Worm (Caenorhabditis elegans): ENCODE results near the gene sri-7.

The sri-7 gene

ce11 chrV:15448408-15448807 is 48.3 kb downstream of the sri-7 start, which contains the start of gene T26H5.4:
Gene T26H5.4 (minus strand): TSS chrV:15448701.
- TF ChIP-seq pqm-1 (tag; optimal IDR thresholded peaks at IDR 0.05) (peak; percentile 77), jun-1 (tag; optimal IDR thresholded peaks at IDR 0.05) (no peak), elt-2 (tag; optimal IDR thresholded peaks at IDR 0.05) (peak; percentile 81)

ce11 chrV:15448865-15449264 is 48.7 kb downstream of the sri-7 start, which contains the start of gene T26H5.14:
Gene T26H5.14 (plus strand): TSS chrV:15449165.
- no peak for TF ChIP-seq tbx-2 (tag; optimal IDR thresholded peaks at IDR 0.05)
- no peak for TF ChIP-seq unc-39 (tag; optimal IDR thresholded peaks at IDR 0.05)
- TF ChIP-seq fos-1 (tag; optimal IDR thresholded peaks at IDR 0.05) = no peak
- TF ChIP-seq mml-1 (tag; optimal IDR thresholded peaks at IDR 0.05) = no peak
- no peak for TF ChIP-seq egl-27 (tag; optimal IDR thresholded peaks at IDR 0.05)
- TF ChIP-seq elt-2 (tag; optimal IDR thresholded peaks at IDR 0.05) = peak; percentile 40
- TF ChIP-seq nhr-76 (tag; optimal IDR thresholded peaks at IDR 0.05) = no peak

ce11 chrV:15451421-15451820 is 51.3 kb downstream of the sri-7 start, which contains the start of gene srw-33:
Gene srw-33 (minus strand): TSS chrV:15451521.
- TF ChIP-seq nhr-43 (tag; optimal IDR thresholded peaks at IDR 0.05; ENCODE audit: poor library complexity, severe bottlenecking) = no peak
- TF ChIP-seq fos-1 (tag; optimal IDR thresholded peaks at IDR 0.05) = no peak
